Worm (Caenorhabditis elegans) whole organism, late embryonic: ENCODE results near the gene T20F7.1.
"Not testable (repeated sequence)": the region's sequence is repeated elsewhere in the genome, so short reads cannot be mapped to it uniquely, and the experiment has no call there.

ENCODE experiments used
- ama-1 ChIP-seq: fragments of 150-350 bp; optimal IDR thresholded peaks from 2 replicates; lab custom pipeline; 2014
- ceh-14 ChIP-seq: sonication (generic microtip); optimal IDR thresholded peaks from 2 replicates; lab custom pipeline; 2016; ENCODE audit warnings: missing genotype, missing genetic modification characterization, missing compliant biosample characterization
- ceh-19 ChIP-seq: fragments of 200-800 bp; sonication (Bioruptor generic); optimal IDR thresholded peaks from 2 replicates; lab custom pipeline; 2018; ENCODE audit warnings: mild to moderate bottlenecking, missing genetic modification characterization, missing compliant biosample characterization
- ceh-30 ChIP-seq: fragments of 150-350 bp; optimal IDR thresholded peaks from 2 replicates; lab custom pipeline; 2014; ENCODE audit warnings: missing biosample characterization, missing genetic modification characterization
- che-1 ChIP-seq: sonication (generic microtip); optimal IDR thresholded peaks from 2 replicates; lab custom pipeline; 2016; ENCODE audit warnings: mild to moderate bottlenecking, missing genetic modification characterization, missing compliant biosample characterization
- dmd-4 ChIP-seq: sonication (generic microtip); optimal IDR thresholded peaks from 2 replicates; lab custom pipeline; 2016; ENCODE audit warnings: borderline replicate concordance, missing genetic modification characterization, missing compliant biosample characterization
- hlh-13 ChIP-seq: fragments of 200-800 bp; sonication (Bioruptor generic); optimal IDR thresholded peaks from 2 replicates; lab custom pipeline; 2018; ENCODE audit warnings: mild to moderate bottlenecking, missing genetic modification characterization, missing compliant biosample characterization
- hlh-30 ChIP-seq: sonication (generic microtip); optimal IDR thresholded peaks from 2 replicates; lab custom pipeline; 2017; ENCODE audit warnings: antibody characterized with exemption, missing genetic modification characterization, missing compliant biosample characterization; ENCODE audit not compliant: insufficient read depth
- pat-9 ChIP-seq: fragments of 200-800 bp; sonication (Bioruptor generic); optimal IDR thresholded peaks from 2 replicates; lab custom pipeline; 2018; ENCODE audit warnings: mild to moderate bottlenecking, missing genetic modification characterization, moderate library complexity, missing compliant biosample characterization
- pax-1 ChIP-seq: fragments of 150-350 bp; optimal IDR thresholded peaks from 2 replicates; lab custom pipeline; 2014; ENCODE audit warnings: missing biosample characterization, missing genetic modification characterization
- pha-4 ChIP-seq: fragments of 150-350 bp; optimal IDR thresholded peaks from 2 replicates; lab custom pipeline; 2018; ENCODE audit warnings: missing biosample characterization, missing genetic modification reagents, missing genetic modification characterization
- pqm-1 ChIP-seq: sonication (generic microtip); optimal IDR thresholded peaks from 2 replicates; lab custom pipeline; 2016; ENCODE audit warnings: missing genetic modification characterization, missing compliant biosample characterization
- rnt-1 ChIP-seq: sonication (generic microtip); optimal IDR thresholded peaks from 2 replicates; lab custom pipeline; 2016; ENCODE audit warnings: missing genetic modification characterization, missing compliant biosample characterization
- tbx-7 ChIP-seq: sonication (generic microtip); optimal IDR thresholded peaks from 2 replicates; lab custom pipeline; 2016; ENCODE audit warnings: missing genotype, missing genetic modification characterization, missing compliant biosample characterization

DNA sequence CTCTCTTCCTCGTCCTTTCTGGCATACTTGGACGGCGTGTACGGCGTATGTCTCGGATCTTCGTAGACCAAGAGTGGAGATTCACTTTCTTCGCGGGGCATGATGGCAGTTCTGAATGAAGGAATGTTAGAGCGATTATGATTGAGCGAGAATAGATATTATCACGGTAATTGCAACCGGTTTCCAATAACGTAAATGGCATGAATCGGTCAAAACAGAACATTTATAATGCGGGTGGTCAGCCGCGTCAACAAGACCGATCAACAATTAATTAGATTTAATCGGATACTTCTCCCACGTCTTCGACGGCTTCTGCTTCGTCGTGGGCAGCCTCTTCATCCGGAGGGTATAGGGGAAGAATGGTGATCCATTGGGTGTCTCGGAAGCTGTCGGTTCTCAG lies 38.0 kb upstream of the T20F7.1 start, which contains the start of gene F41G4.13:
- TF ChIP-seq pqm-1 (tag; lab: Kevin White, UChicago); pha-4 (tag; lab: Kevin White, UChicago); ama-1 (lab: Kevin White, UChicago); ceh-30 (tag; lab: Kevin White, UChicago); ceh-19 (GFP tag; lab: Kevin White, UChicago); pax-1 (tag; lab: Kevin White, UChicago); hlh-30 (tag; lab: Kevin White, UChicago); hlh-13 (GFP tag; lab: Kevin White, UChicago); rnt-1 (tag; lab: Kevin White, UChicago); ceh-14; dmd-4; che-1 (tag; lab: Kevin White, UChicago); pat-9 (tag; lab: Kevin White, UChicago); tbx-7 (tag; lab: Kevin White, UChicago): not testable (repeated sequence)
